Worm (Caenorhabditis elegans) whole organism, late embryonic: ENCODE measurements around the gene srsx-16.

Experiments
- ceh-2 ChIP-seq: sonication (generic microtip); optimal IDR thresholded peaks from 2 replicates; lab custom pipeline; 2016; ENCODE audit warnings: missing genotype, missing genetic modification characterization, missing compliant biosample characterization
- ceh-34 ChIP-seq: sonication (generic microtip); optimal IDR thresholded peaks from 2 replicates; lab custom pipeline; 2016; ENCODE audit warnings: mild to moderate bottlenecking, missing genetic modification characterization, missing compliant biosample characterization
- dmd-4 ChIP-seq: sonication (generic microtip); optimal IDR thresholded peaks from 2 replicates; lab custom pipeline; 2016; ENCODE audit warnings: borderline replicate concordance, missing genetic modification characterization, missing compliant biosample characterization
- fkh-10 ChIP-seq: fragments of 150-350 bp; optimal IDR thresholded peaks from 2 replicates; lab custom pipeline; 2014; ENCODE audit warnings: missing biosample characterization, missing genetic modification reagents, missing genetic modification characterization
- lin-11 ChIP-seq: fragments of 200-800 bp; sonication (Bioruptor generic); optimal IDR thresholded peaks from 2 replicates; lab custom pipeline; 2018; ENCODE audit warnings: mild to moderate bottlenecking, missing genetic modification characterization, missing compliant biosample characterization
- nfya-1 ChIP-seq: sonication (generic microtip); optimal IDR thresholded peaks from 2 replicates; lab custom pipeline; 2017; ENCODE audit warnings: missing genetic modification characterization, mild to moderate bottlenecking, missing compliant biosample characterization, antibody characterized with exemption, moderate library complexity
- nhr-11 ChIP-seq: fragments of 150-350 bp; optimal IDR thresholded peaks from 2 replicates; lab custom pipeline; 2014; ENCODE audit warnings: missing biosample characterization, missing genetic modification characterization
- pha-4 ChIP-seq: fragments of 150-350 bp; optimal IDR thresholded peaks from 2 replicates; lab custom pipeline; 2018; ENCODE audit warnings: missing biosample characterization, missing genetic modification reagents, missing genetic modification characterization
- pqm-1 ChIP-seq: sonication (generic microtip); optimal IDR thresholded peaks from 2 replicates; lab custom pipeline; 2016; ENCODE audit warnings: missing genetic modification characterization, missing compliant biosample characterization
- pros-1 ChIP-seq: fragments of 150-350 bp; optimal IDR thresholded peaks from 2 replicates; lab custom pipeline; 2014; ENCODE audit warnings: missing biosample characterization, missing genetic modification reagents, missing genetic modification characterization
- tbx-2 ChIP-seq: sonication (generic microtip); optimal IDR thresholded peaks from 2 replicates; lab custom pipeline; 2016; ENCODE audit warnings: missing genetic modification characterization, missing compliant biosample characterization

DNA sequence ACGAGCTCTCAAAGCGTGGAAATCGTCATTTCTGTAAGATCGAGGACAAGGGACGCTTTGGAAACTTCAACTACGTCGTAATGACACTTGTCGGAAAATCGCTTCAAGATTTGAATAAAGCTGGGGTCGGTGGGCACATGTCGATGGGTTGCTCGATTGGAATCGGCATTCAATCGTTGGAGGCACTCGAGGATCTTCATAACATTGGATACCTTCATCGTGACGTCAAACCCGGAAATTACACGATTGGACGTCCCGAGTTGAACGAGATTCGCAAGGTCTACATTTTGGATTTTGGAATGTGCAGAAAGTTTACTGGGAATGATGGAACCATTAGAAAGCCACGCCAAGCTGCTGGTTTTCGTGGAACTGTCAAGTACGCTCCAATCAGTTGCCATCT is 13.0 kb upstream of the srsx-16 start:
- TF ChIP-seq lin-11 (tag; lab: Kevin White, UChicago) (no peak), dmd-4 (tag; lab: Kevin White, UChicago) (no peak), ceh-34 (tag; lab: Kevin White, UChicago) (no peak), pqm-1 (tag; lab: Kevin White, UChicago) (no peak), ceh-2 (no peak), nfya-1 (tag; lab: Kevin White, UChicago) (no peak), fkh-10 (no peak), nhr-11 (no peak), tbx-2 (tag; lab: Kevin White, UChicago) (no peak), pha-4 (tag; lab: Kevin White, UChicago) (no peak), pros-1 (tag; lab: Kevin White, UChicago) (no peak)
